Fruit fly (Drosophila melanogaster): ENCODE results near the gene Hsp70Ba.

DNA sequence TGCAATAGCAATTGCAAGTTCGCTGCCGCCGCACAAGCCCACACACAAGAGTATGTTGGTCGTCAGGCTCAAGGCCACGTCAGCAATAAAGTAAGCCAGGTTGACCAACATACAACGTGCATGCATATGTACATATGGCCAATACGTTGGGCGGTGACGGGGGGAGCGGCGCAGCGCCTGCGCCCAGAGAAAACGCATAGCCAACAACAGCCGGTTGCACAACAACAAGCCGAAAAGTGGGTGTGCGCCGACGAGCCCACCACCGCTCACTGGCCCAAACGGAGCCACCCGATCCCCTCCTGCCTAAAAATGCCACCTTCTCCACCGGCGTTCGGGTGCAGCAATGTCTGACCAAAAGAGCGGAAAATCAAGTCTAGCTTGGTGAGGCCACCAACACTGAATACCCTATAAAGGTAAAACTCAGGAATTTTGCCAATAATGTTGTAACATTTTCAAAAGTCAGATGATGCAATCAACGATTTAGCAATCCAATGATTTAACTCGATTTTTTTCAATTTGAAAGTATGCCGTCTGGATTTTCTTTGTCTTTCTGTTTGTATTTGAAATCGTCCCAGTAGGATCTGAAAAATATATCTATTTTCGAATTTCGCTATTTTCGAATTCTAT, 15.6 kb downstream of the Hsp70Ba start, which contains the start of gene CG5509:
- no peak for TF ChIP-seq CG7101 (tag; optimal IDR thresholded peaks at IDR 0.05)
- TF ChIP-seq pad (GFP tag; optimal IDR thresholded peaks at IDR 0.05): no peak
- TF ChIP-seq CG7045 (GFP tag; optimal IDR thresholded peaks at IDR 0.05): no peak
- TF ChIP-seq CG14711 (tag; optimal IDR thresholded peaks at IDR 0.05): no peak
- no peak for TF ChIP-seq Clk (GFP tag; optimal IDR thresholded peaks at IDR 0.05)
- TF ChIP-seq ovo (GFP tag; optimal IDR thresholded peaks at IDR 0.05): no peak
- TF ChIP-seq Hr96 (GFP tag; optimal IDR thresholded peaks at IDR 0.05): no peak
